Worm (Caenorhabditis elegans) whole organism, L1 larva: ENCODE measurements around the gene Y46H3A.4.

Experiments
- aha-1 ChIP-seq: fragments of 150-350 bp; optimal IDR thresholded peaks from 2 replicates; lab custom pipeline; 2014; ENCODE audit warnings: missing biosample characterization, missing genetic modification characterization
- ama-1 ChIP-seq: fragments of 150-350 bp; optimal IDR thresholded peaks from 2 replicates; lab custom pipeline; 2014
- ceh-82 ChIP-seq, 3 experiments: fragments of 150-350 bp in 1 of 3; sonication (generic microtip) in 2 of 3; optimal IDR thresholded peaks; 2 replicates each; lab custom pipeline; 2014 to 2017; ENCODE audit warnings: missing biosample characterization in 3 of 3, missing genetic modification characterization in 3 of 3
- dsc-1 ChIP-seq: sonication (generic microtip); optimal IDR thresholded peaks from 2 replicates; lab custom pipeline; 2016; ENCODE audit warnings: mild to moderate bottlenecking, missing genetic modification characterization, missing compliant biosample characterization
- egl-27 ChIP-seq, 2 experiments: fragments of 150-350 bp in 1 of 2; sonication (generic microtip); optimal IDR thresholded peaks; 3 replicates each; lab custom pipeline; 2017 to 2018; ENCODE audit warnings: missing biosample characterization in 2 of 2, missing genetic modification characterization in 2 of 2, missing genetic modification reagents in 2 of 2
- lin-39 ChIP-seq: fragments of 150-350 bp; optimal IDR thresholded peaks from 2 replicates; lab custom pipeline; 2014; ENCODE audit warnings: missing biosample characterization, missing genetic modification reagents, missing genetic modification characterization
- nhr-237 ChIP-seq: fragments of 150-350 bp; optimal IDR thresholded peaks from 2 replicates; lab custom pipeline; 2014; ENCODE audit warnings: missing biosample characterization, missing genetic modification characterization
- nhr-47 ChIP-seq: sonication (generic microtip); optimal IDR thresholded peaks from 2 replicates; lab custom pipeline; 2016; ENCODE audit warnings: mild to moderate bottlenecking, missing genetic modification characterization, moderate library complexity, missing compliant biosample characterization
- nhr-76 ChIP-seq: sonication (generic microtip); optimal IDR thresholded peaks from 2 replicates; lab custom pipeline; 2017; ENCODE audit warnings: missing biosample characterization, missing genetic modification characterization
- zag-1 ChIP-seq: fragments of 150-350 bp; optimal IDR thresholded peaks from 2 replicates; lab custom pipeline; 2014; ENCODE audit warnings: missing biosample characterization, missing genetic modification characterization
- ztf-4 ChIP-seq: fragments of 150-350 bp; optimal IDR thresholded peaks from 2 replicates; lab custom pipeline; 2014; ENCODE audit warnings: missing biosample characterization, missing genetic modification characterization

- TF ChIP-seq ztf-4 (tag; lab: Kevin White, UChicago) (no peak), nhr-47 (no peak), zag-1 (no peak), ama-1 (no peak), egl-27 (tag; optimal IDR thresholded peaks at IDR 0.05; lab: Kevin White, UChicago) (no peak), dsc-1 (tag; lab: Kevin White, UChicago) (no peak), ceh-82 (tag; optimal IDR thresholded peaks at IDR 0.05; lab: Kevin White, UChicago) (no peak), nhr-76 (tag; lab: Kevin White, UChicago) (no peak), lin-39 (tag; lab: Kevin White, UChicago) (no peak), nhr-237 (tag; lab: Kevin White, UChicago) (no peak), aha-1 (tag; lab: Kevin White, UChicago) (no peak)
Measured at ce11 chrV:1855087-1855486, 44.2 kb upstream of the Y46H3A.4 start.
